Fruit fly (Drosophila melanogaster) whole organism, adult: Measurements from ENCODE around the gene Sfp24Bb.

Experiments
- CG11617 ChIP-seq: fragments of 200-800 bp; sonication (Bioruptor generic); optimal IDR thresholded peaks from 2 replicates; lab custom pipeline; 2017; ENCODE audit warnings: mild to moderate bottlenecking, missing biosample characterization, missing genetic modification reagents, missing genetic modification characterization
- CG12768 ChIP-seq: fragments of 200-800 bp; sonication (Bioruptor generic); optimal IDR thresholded peaks from 2 replicates; lab custom pipeline; 2017; ENCODE audit warnings: missing biosample characterization, missing genetic modification characterization, mild to moderate bottlenecking, moderate library complexity, missing genetic modification reagents
- CG14711 ChIP-seq: fragments of 200-800 bp; sonication (Bioruptor generic); optimal IDR thresholded peaks from 2 replicates; lab custom pipeline; 2018; ENCODE audit warnings: missing biosample characterization, mild to moderate bottlenecking, missing genetic modification characterization, moderate library complexity
- CG1620 ChIP-seq: fragments of 200-800 bp; sonication (Bioruptor generic); optimal IDR thresholded peaks from 2 replicates; lab custom pipeline; 2016; ENCODE audit warnings: missing biosample characterization, missing genetic modification characterization
- CG33017 ChIP-seq: fragments of 200-800 bp; sonication (Bioruptor generic); optimal IDR thresholded peaks from 2 replicates; lab custom pipeline; 2018; ENCODE audit warnings: missing biosample characterization, mild to moderate bottlenecking, missing genetic modification characterization, moderate library complexity
- CG5204 ChIP-seq: fragments of 200-800 bp; sonication (Bioruptor generic); optimal IDR thresholded peaks from 2 replicates; lab custom pipeline; 2016; ENCODE audit warnings: missing biosample characterization, missing genetic modification characterization
- CG7045 ChIP-seq: fragments of 200-800 bp; sonication (Bioruptor generic); optimal IDR thresholded peaks from 2 replicates; lab custom pipeline; 2017; ENCODE audit warnings: missing biosample characterization, mild to moderate bottlenecking, missing genetic modification characterization
- CG7101 ChIP-seq: fragments of 200-800 bp; sonication (Bioruptor generic); optimal IDR thresholded peaks from 2 replicates; lab custom pipeline; 2018; ENCODE audit warnings: missing biosample characterization, mild to moderate bottlenecking, missing genetic modification characterization, moderate library complexity
- Clk ChIP-seq: fragments of 200-800 bp; sonication (Bioruptor generic); optimal IDR thresholded peaks from 2 replicates; lab custom pipeline; 2017; ENCODE audit warnings: missing biosample characterization, missing genetic modification characterization
- Crg-1 ChIP-seq: fragments of 200-800 bp; sonication (Bioruptor generic); optimal IDR thresholded peaks from 2 replicates; lab custom pipeline; 2016; ENCODE audit warnings: missing biosample characterization, missing genetic modification characterization
- Hr96 ChIP-seq: fragments of 200-800 bp; sonication (Bioruptor generic); optimal IDR thresholded peaks from 2 replicates; lab custom pipeline; 2016; ENCODE audit warnings: missing biosample characterization, missing genetic modification characterization
- Mnt ChIP-seq: fragments of 200-800 bp; sonication (Bioruptor generic); optimal IDR thresholded peaks from 2 replicates; lab custom pipeline; 2016; ENCODE audit warnings: missing biosample characterization, mild to moderate bottlenecking, missing genetic modification characterization
- bab1 ChIP-seq: fragments of 200-800 bp; sonication (Bioruptor generic); optimal IDR thresholded peaks from 3 replicates; lab custom pipeline; 2019; ENCODE audit warnings: missing biosample characterization, mild to moderate bottlenecking, missing genetic modification characterization, moderate library complexity
- cic ChIP-seq: fragments of 200-800 bp; sonication (Bioruptor generic); optimal IDR thresholded peaks from 2 replicates; lab custom pipeline; 2017; ENCODE audit warnings: missing biosample characterization, mild to moderate bottlenecking, missing genetic modification characterization, moderate library complexity
- cnc ChIP-seq, 2 experiments: fragments of >200 bp; optimal IDR thresholded peaks; 2 replicates each; lab custom pipeline; 2017
- kay ChIP-seq: fragments of 200-800 bp; sonication (Bioruptor generic); peaks from one replicate; lab custom pipeline; 2016; ENCODE audit warnings: missing biosample characterization, missing genetic modification characterization, borderline replicate concordance
- ovo ChIP-seq: fragments of 200-800 bp; sonication (Bioruptor generic); optimal IDR thresholded peaks from 2 replicates; lab custom pipeline; 2016; ENCODE audit warnings: missing biosample characterization, missing genetic modification characterization
- pad ChIP-seq: fragments of 200-800 bp; sonication (Bioruptor generic); optimal IDR thresholded peaks from 3 replicates; lab custom pipeline; 2017; ENCODE audit warnings: missing biosample characterization, missing genetic modification characterization, mild to moderate bottlenecking, moderate library complexity, missing genetic modification reagents
- tj ChIP-seq: fragments of 200-800 bp; sonication (Bioruptor generic); optimal IDR thresholded peaks from 3 replicates; lab custom pipeline; 2017; ENCODE audit warnings: missing biosample characterization, mild to moderate bottlenecking, missing genetic modification characterization, moderate library complexity
- toe ChIP-seq: fragments of 200-800 bp; sonication (Bioruptor generic); optimal IDR thresholded peaks from 2 replicates; lab custom pipeline; 2016; ENCODE audit warnings: missing biosample characterization, missing genetic modification characterization

Gene Sfp24Bb

DNA sequence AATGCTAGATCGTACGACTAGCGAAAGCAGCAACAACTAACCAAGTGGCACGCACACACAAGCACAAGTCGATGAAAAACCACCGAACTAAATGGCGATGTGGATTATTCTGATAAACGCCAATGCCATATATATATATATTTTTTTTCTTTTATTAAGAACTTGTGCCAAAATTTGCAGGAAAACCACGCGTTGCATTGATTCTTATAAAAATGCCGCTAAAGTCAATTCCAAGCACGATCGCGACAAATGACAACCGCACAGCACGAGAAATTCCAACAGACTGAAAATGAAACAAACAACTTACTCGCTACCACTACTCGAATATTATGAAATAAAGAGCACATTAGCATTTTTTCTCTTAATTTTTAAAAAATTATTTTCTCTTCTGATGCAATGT is 12.9 kb downstream of the Sfp24Bb start, which contains the start of gene for:
TSS of gene for (minus strand) at position 287 of the 400 bp plus-strand sequence.
- no peak for TF ChIP-seq CG14711 (tag; lab: Kevin White, UChicago)
- peak; percentile 64 for TF ChIP-seq Mnt (GFP tag; lab: Kevin White, UChicago)
- no peak for TF ChIP-seq kay (GFP tag; lab: Kevin White, UChicago)
- no peak for TF ChIP-seq CG1620 (GFP tag; lab: Kevin White, UChicago)
- no peak for TF ChIP-seq CG5204 (GFP tag; lab: Kevin White, UChicago)
- no peak for TF ChIP-seq CG11617
- no peak for TF ChIP-seq tj (GFP tag; lab: Kevin White, UChicago)
- TF ChIP-seq CG12768 (GFP tag; lab: Kevin White, UChicago): peak; percentile 1
- TF ChIP-seq bab1 (GFP tag; lab: Kevin White, UChicago): no peak

DNA sequence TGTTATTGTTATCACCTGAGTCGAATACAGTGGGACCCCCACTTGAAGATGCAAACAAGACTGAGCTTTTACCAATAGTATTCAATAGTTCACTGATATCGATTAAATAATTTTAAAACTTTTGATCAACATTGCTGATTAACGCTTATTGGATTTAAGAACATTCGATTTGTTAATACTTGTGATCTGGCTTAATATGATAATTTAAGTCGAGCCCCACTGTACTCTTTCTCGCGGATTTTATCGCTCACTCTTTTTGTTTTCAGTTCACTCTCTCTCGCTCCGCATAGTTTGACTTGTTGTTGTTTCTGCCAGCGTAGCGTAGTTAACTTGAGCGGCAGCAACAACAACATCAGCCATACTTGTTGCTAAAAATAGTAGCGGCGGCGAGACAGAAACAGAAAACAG is 13.9 kb downstream of the Sfp24Bb start:
- TF ChIP-seq pad (GFP tag; lab: Kevin White, UChicago): peak; percentile 92
- peak; percentile 99 for TF ChIP-seq bab1 (GFP tag; lab: Kevin White, UChicago)
- TF ChIP-seq Crg-1: peak; percentile 98
- TF ChIP-seq CG5204 (GFP tag; lab: Kevin White, UChicago): peak; percentile 98
- no peak for TF ChIP-seq cnc (optimal IDR thresholded peaks at IDR 0.05; lab: Kevin White, UChicago)
- TF ChIP-seq CG11617: peak; percentile 99
- TF ChIP-seq CG12768 (GFP tag; lab: Kevin White, UChicago): peak; percentile 99
- peak; percentile 99 for TF ChIP-seq CG33017 (tag; lab: Kevin White, UChicago)
- peak; percentile 98 for TF ChIP-seq CG7045 (GFP tag; lab: Kevin White, UChicago)
- peak; percentile 96 for TF ChIP-seq Mnt (GFP tag; lab: Kevin White, UChicago)
- TF ChIP-seq CG7101 (tag; lab: Kevin White, UChicago): peak; percentile 99
- peak; percentile 98 for TF ChIP-seq kay (GFP tag; lab: Kevin White, UChicago)
- TF ChIP-seq Clk: peak; percentile 97
- TF ChIP-seq toe (GFP tag; lab: Kevin White, UChicago): peak; percentile 98
- TF ChIP-seq cic: peak; percentile 93
- TF ChIP-seq ovo: peak; percentile 95
- peak; percentile 96 for TF ChIP-seq CG14711 (tag; lab: Kevin White, UChicago)
- peak; percentile 98 for TF ChIP-seq CG1620 (GFP tag; lab: Kevin White, UChicago)
- TF ChIP-seq tj (GFP tag; lab: Kevin White, UChicago): peak; percentile 90
- TF ChIP-seq Hr96: peak; percentile 99

DNA sequence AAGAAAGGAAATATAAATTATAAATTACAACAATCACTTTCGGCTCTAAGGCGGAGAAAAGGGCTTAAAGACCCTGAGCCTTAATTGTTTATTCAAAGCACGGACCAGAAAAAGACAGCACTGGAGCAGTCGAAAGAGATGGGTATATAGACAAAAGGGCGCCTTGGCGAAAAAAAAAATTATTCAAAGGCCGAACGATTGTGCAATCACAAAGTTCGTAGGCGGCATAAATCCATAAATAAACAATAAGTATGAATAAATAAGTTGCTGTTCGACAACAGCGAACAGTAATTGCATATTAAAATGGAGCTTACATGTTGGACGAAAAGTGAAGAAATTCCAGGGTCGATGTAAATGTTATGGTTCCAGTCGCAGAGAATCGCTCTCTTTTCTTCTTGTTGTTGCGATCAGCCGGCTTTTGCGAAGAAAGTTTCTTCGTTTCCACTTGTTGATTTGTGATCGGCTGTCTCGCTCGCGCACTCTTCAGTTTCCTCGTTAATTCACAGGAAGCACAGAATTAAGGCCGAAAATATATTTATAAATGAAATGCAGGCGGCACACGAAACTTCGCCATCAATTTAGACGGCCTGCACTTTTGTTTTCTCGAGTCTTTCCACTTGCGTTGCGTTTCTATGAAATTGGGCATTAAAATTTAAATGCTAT is 14.5 kb downstream of the Sfp24Bb start:
- TF ChIP-seq CG14711 (tag; lab: Kevin White, UChicago): no peak

DNA sequence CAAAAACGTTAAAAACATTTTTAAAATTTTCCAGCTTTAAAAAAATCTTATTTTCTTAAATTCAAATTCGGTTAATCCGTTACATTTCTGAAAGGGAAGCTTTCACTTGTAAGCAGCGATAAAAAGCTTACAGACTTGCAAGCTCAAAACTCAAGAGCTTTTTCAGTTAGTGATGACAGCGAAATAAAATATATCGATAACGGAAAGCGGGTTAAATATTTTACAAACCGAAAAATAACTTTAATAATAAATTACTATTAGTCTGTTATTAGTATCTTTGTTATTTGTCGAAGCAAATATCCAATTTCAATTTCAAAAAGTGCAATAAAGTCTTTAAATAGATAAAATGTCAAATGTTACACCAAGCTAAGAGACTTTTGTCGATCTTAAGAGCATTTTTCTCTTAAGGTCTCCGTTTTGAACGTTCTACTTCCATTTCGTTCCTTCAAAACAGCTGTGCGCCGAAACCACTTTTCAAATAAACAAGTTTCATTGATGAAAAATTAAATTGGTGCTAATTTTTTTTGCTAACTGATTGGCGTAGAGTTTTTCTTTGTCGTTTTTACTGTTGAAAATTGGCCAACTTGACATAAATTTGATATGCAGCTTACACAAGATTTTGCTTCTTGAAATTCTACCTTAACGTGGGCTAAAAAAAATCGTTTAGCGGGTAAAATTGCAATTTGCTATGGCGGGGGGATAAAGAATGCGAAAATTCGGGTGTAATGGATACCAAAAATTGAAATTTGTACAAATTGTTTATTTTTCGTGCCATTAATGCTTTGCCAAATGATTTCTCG is 21.2 kb downstream of the Sfp24Bb start:
- TF ChIP-seq CG12768 (GFP tag; lab: Kevin White, UChicago) (no peak), CG14711 (tag; lab: Kevin White, UChicago) (no peak), CG1620 (GFP tag; lab: Kevin White, UChicago) (no peak), Hr96 (no peak), CG7101 (tag; lab: Kevin White, UChicago) (peak; percentile 38), Mnt (GFP tag; lab: Kevin White, UChicago) (no peak), pad (GFP tag; lab: Kevin White, UChicago) (no peak), CG7045 (GFP tag; lab: Kevin White, UChicago) (no peak), Clk (no peak), bab1 (GFP tag; lab: Kevin White, UChicago) (no peak), tj (GFP tag; lab: Kevin White, UChicago) (peak; percentile 92), kay (GFP tag; lab: Kevin White, UChicago) (peak; percentile 93), Crg-1 (no peak), ovo (no peak), cnc (optimal IDR thresholded peaks at IDR 0.05; lab: Kevin White, UChicago) (no peak), cic (no peak), CG11617 (no peak), toe (GFP tag; lab: Kevin White, UChicago) (no peak), CG5204 (GFP tag; lab: Kevin White, UChicago) (no peak), CG33017 (tag; lab: Kevin White, UChicago) (no peak)

DNA sequence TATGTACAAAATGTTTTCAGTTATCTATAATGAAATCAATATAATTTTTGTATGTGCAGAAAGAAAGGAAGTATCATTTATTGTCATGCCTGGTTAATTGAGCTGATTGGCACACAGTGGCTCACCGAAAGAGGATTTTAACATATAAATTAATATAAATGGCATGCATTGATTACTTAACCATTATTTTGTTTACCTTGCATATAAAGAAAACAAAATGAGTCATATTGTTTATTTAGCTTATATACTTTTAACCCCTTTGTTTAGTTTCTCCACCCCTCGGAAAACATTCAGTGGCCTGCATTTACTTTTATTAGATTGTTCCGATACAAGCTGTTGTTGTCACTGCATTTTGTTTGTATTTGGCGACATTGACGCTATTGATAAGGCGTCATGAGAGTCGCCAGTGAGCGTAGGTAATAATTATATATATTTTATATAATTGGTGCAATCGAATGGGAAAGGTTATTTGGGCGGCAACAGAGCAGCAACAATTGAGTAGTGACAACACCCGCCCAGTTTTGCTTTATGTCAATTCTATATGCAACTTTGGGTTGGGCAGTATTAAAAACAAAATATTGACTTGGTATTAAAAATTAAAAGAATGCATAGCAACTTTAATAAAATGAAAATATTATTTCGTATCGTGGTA is 21.9 kb downstream of the Sfp24Bb start:
- TF ChIP-seq Mnt (GFP tag; lab: Kevin White, UChicago) (peak; percentile 80), Hr96 (no peak), toe (GFP tag; lab: Kevin White, UChicago) (peak; percentile 21), Crg-1 (peak; percentile 85), ovo (peak; percentile 2), CG14711 (tag; lab: Kevin White, UChicago) (peak; percentile 87), CG7101 (tag; lab: Kevin White, UChicago) (peak; percentile 96), cic (peak; percentile 89), cnc (optimal IDR thresholded peaks at IDR 0.05; lab: Kevin White, UChicago) (no peak), bab1 (GFP tag; lab: Kevin White, UChicago) (peak; percentile 39), CG7045 (GFP tag; lab: Kevin White, UChicago) (peak; percentile 85), CG1620 (GFP tag; lab: Kevin White, UChicago) (peak; percentile 59), CG11617 (peak; percentile 87), tj (GFP tag; lab: Kevin White, UChicago) (peak; percentile 69), pad (GFP tag; lab: Kevin White, UChicago) (peak; percentile 81), kay (GFP tag; lab: Kevin White, UChicago) (peak; percentile 84), CG33017 (tag; lab: Kevin White, UChicago) (peak; percentile 94), Clk (peak; percentile 76), CG5204 (GFP tag; lab: Kevin White, UChicago) (peak; percentile 89), CG12768 (GFP tag; lab: Kevin White, UChicago) (peak; percentile 92)
